Fruit fly (Drosophila melanogaster) whole organism, embryonic: ENCODE data around the gene CG18749.

Experiments used
- ATbp ChIP-seq: fragments of 200-800 bp; sonication (Bioruptor generic); optimal IDR thresholded peaks from 2 replicates; lab custom pipeline; 2017; ENCODE audit warnings: missing biosample characterization, mild to moderate bottlenecking, missing genetic modification characterization, missing genetic modification reagents
- CG10366 ChIP-seq: fragments of 200-800 bp; sonication (Bioruptor generic); IDR thresholded peaks from 2 replicates; pipeline ENCODE4 v1.3.6; 2022; ENCODE audit warnings: missing biosample characterization, missing genetic modification characterization
- CG12155 ChIP-seq: fragments of 200-800 bp; sonication (Bioruptor generic); optimal IDR thresholded peaks from 3 replicates; lab custom pipeline; 2016; ENCODE audit warnings: missing biosample characterization, missing genetic modification characterization
- CG13424 ChIP-seq: fragments of 200-800 bp; sonication (Bioruptor generic); optimal IDR thresholded peaks from 2 replicates; lab custom pipeline; 2019; ENCODE audit warnings: missing biosample characterization, mild to moderate bottlenecking, missing genetic modification characterization, moderate library complexity
- CG17328 ChIP-seq: fragments of 200-800 bp; sonication (Bioruptor generic); IDR thresholded peaks from 2 replicates; pipeline ENCODE4 v1.3.6; 2022; ENCODE audit warnings: missing biosample characterization, missing genetic modification characterization
- CG17385 ChIP-seq: fragments of 200-800 bp; sonication (Bioruptor generic); optimal IDR thresholded peaks from 3 replicates; lab custom pipeline; 2018; ENCODE audit warnings: missing biosample characterization, mild to moderate bottlenecking, missing genetic modification characterization
- CG17829 ChIP-seq: fragments of 200-800 bp; optimal IDR thresholded peaks from 2 replicates; lab custom pipeline; 2019; ENCODE audit warnings: missing biosample characterization, mild to moderate bottlenecking, missing genetic modification characterization, moderate library complexity
- CG1832 ChIP-seq: fragments of 200-800 bp; sonication (Bioruptor generic); optimal IDR thresholded peaks from 2 replicates; lab custom pipeline; 2017; ENCODE audit warnings: missing biosample characterization, mild to moderate bottlenecking, missing genetic modification characterization, inconsistent platforms
- CG18476 ChIP-seq: fragments of 200-800 bp; sonication (Bioruptor generic); optimal IDR thresholded peaks from 2 replicates; lab custom pipeline; 2016; ENCODE audit warnings: missing biosample characterization, mild to moderate bottlenecking, missing genetic modification characterization
- CG2116 ChIP-seq: fragments of 200-800 bp; sonication (Bioruptor generic); optimal IDR thresholded peaks from 3 replicates; lab custom pipeline; 2018; ENCODE audit warnings: missing biosample characterization, mild to moderate bottlenecking, missing genetic modification characterization
- CG2129 ChIP-seq: fragments of 200-800 bp; sonication (Bioruptor generic); IDR thresholded peaks from 2 replicates; pipeline ENCODE4 v1.3.6; 2022; ENCODE audit warnings: missing biosample characterization, missing genetic modification characterization; ENCODE audit not compliant: partially characterized antibody
- CG30020 ChIP-seq: fragments of 200-800 bp; optimal IDR thresholded peaks from 2 replicates; lab custom pipeline; 2019; ENCODE audit warnings: missing biosample characterization, mild to moderate bottlenecking, missing genetic modification characterization, moderate library complexity
- CG3163 ChIP-seq: fragments of 200-800 bp; sonication (Bioruptor generic); optimal IDR thresholded peaks from 3 replicates; lab custom pipeline; 2016; ENCODE audit warnings: missing biosample characterization, missing genetic modification characterization
- CG33557 ChIP-seq: fragments of 200-800 bp; sonication (Bioruptor generic); optimal IDR thresholded peaks from 2 replicates; lab custom pipeline; 2019; ENCODE audit warnings: missing biosample characterization, mild to moderate bottlenecking, missing genetic modification characterization, moderate library complexity
- CG42726 ChIP-seq: fragments of 200-800 bp; sonication (Bioruptor generic); IDR thresholded peaks from 2 replicates; pipeline ENCODE4 v1.3.6; 2022; ENCODE audit warnings: missing biosample characterization, missing genetic modification characterization; ENCODE audit not compliant: partially characterized antibody
- CG5245 ChIP-seq: fragments of 200-800 bp; sonication (Bioruptor generic); optimal IDR thresholded peaks from 3 replicates; lab custom pipeline; 2016; ENCODE audit warnings: missing biosample characterization, missing genetic modification characterization
- CG6813 ChIP-seq: fragments of 200-800 bp; sonication (Bioruptor generic); optimal IDR thresholded peaks from 2 replicates; lab custom pipeline; 2017; ENCODE audit warnings: missing biosample characterization, missing genetic modification characterization, mild to moderate bottlenecking, moderate library complexity, missing genetic modification reagents
- CG7786 ChIP-seq: fragments of 200-800 bp; sonication (Bioruptor generic); optimal IDR thresholded peaks from 2 replicates; lab custom pipeline; 2016; ENCODE audit warnings: missing biosample characterization, missing genetic modification characterization
- CG8281 ChIP-seq: fragments of 200-800 bp; sonication (Bioruptor generic); optimal IDR thresholded peaks from 2 replicates; lab custom pipeline; 2018; ENCODE audit warnings: missing biosample characterization, mild to moderate bottlenecking, missing genetic modification characterization, moderate library complexity
- CkIIα-i1 ChIP-seq: fragments of 200-800 bp; sonication (Bioruptor generic); IDR thresholded peaks from 2 replicates; pipeline ENCODE4 v1.3.6; 2022; ENCODE audit warnings: missing biosample characterization, missing genetic modification characterization
- HHEX ChIP-seq: fragments of 200-800 bp; sonication (Bioruptor generic); optimal IDR thresholded peaks from 3 replicates; lab custom pipeline; 2017; ENCODE audit warnings: missing biosample characterization, mild to moderate bottlenecking, missing genetic modification characterization, missing genetic modification reagents
- Hr3 ChIP-seq: fragments of 200-800 bp; sonication (Bioruptor generic); optimal IDR thresholded peaks from 3 replicates; lab custom pipeline; 2016; ENCODE audit warnings: missing biosample characterization, missing genetic modification characterization
- Hsf ChIP-seq: fragments of 200-800 bp; sonication (Bioruptor generic); optimal IDR thresholded peaks from 3 replicates; lab custom pipeline; 2016; ENCODE audit warnings: missing biosample characterization, missing genetic modification characterization
- Lim3 ChIP-seq: fragments of 200-800 bp; sonication (Bioruptor generic); IDR thresholded peaks from 2 replicates; pipeline ENCODE4 v1.3.6; 2022; ENCODE audit warnings: missing biosample characterization, missing genetic modification characterization
- Max ChIP-seq: fragments of 200-800 bp; sonication (Bioruptor generic); optimal IDR thresholded peaks from 2 replicates; lab custom pipeline; 2016; ENCODE audit warnings: missing biosample characterization, mild to moderate bottlenecking, missing genetic modification characterization
- NFAT ChIP-seq: fragments of 200-800 bp; sonication (Bioruptor generic); IDR thresholded peaks from 2 replicates; pipeline ENCODE4 v1.3.6; 2022; ENCODE audit warnings: missing biosample characterization, missing genetic modification characterization
- Oli ChIP-seq: fragments of 200-800 bp; sonication (Bioruptor generic); optimal IDR thresholded peaks from 2 replicates; lab custom pipeline; 2018; ENCODE audit warnings: missing biosample characterization, mild to moderate bottlenecking, missing genetic modification characterization, moderate library complexity
- PHDP ChIP-seq: fragments of 200-800 bp; sonication (Bioruptor generic); optimal IDR thresholded peaks from 3 replicates; lab custom pipeline; 2018; ENCODE audit warnings: missing biosample characterization, mild to moderate bottlenecking, missing genetic modification characterization, moderate library complexity
- Sry-β ChIP-seq: fragments of 200-800 bp; sonication (Bioruptor generic); optimal IDR thresholded peaks from 2 replicates; lab custom pipeline; 2018; ENCODE audit warnings: missing biosample characterization, mild to moderate bottlenecking, missing genetic modification characterization, moderate library complexity
- amos ChIP-seq: fragments of 200-800 bp; sonication (Bioruptor generic); IDR thresholded peaks from 2 replicates; pipeline ENCODE4 v1.3.6; 2022; ENCODE audit warnings: missing biosample characterization, missing genetic modification characterization; ENCODE audit not compliant: partially characterized antibody
- ase ChIP-seq: fragments of 200-800 bp; sonication (Bioruptor generic); IDR thresholded peaks from 3 replicates; pipeline ENCODE4 v1.3.6; 2022; ENCODE audit warnings: missing biosample characterization, missing genetic modification characterization
- az2 ChIP-seq: fragments of 200-800 bp; sonication (Bioruptor generic); optimal IDR thresholded peaks from 3 replicates; lab custom pipeline; 2016; ENCODE audit warnings: missing biosample characterization, missing genetic modification characterization
- br ChIP-seq: fragments of >200 bp; optimal IDR thresholded peaks from 2 replicates; lab custom pipeline; 2017
- bsh ChIP-seq, 2 experiments: fragments of 200-800 bp; sonication (Bioruptor generic); optimal IDR thresholded peaks; 2 replicates each; lab custom pipeline; 2017 to 2018; ENCODE audit warnings: mild to moderate bottlenecking in 2 of 2, missing biosample characterization in 2 of 2, missing genetic modification characterization in 2 of 2, moderate library complexity in 1 of 2
- cas ChIP-seq: fragments of 200-800 bp; sonication (Bioruptor generic); IDR thresholded peaks from 2 replicates; pipeline ENCODE4 v1.3.6; 2022; ENCODE audit warnings: missing biosample characterization, missing genetic modification characterization
- chm ChIP-seq: fragments of 200-800 bp; sonication (Bioruptor generic); IDR thresholded peaks from 2 replicates; pipeline ENCODE4 v1.3.6; 2022; ENCODE audit warnings: missing biosample characterization, missing genetic modification characterization
- crc ChIP-seq: fragments of 200-800 bp; sonication (Bioruptor generic); optimal IDR thresholded peaks from 2 replicates; lab custom pipeline; 2016; ENCODE audit warnings: missing biosample characterization, missing genetic modification characterization
- da ChIP-seq: fragments of 200-800 bp; sonication (Bioruptor generic); optimal IDR thresholded peaks from 2 replicates; lab custom pipeline; 2016; ENCODE audit warnings: missing biosample characterization, missing genetic modification characterization
- dan ChIP-seq: fragments of 200-800 bp; sonication (Bioruptor generic); IDR thresholded peaks from 2 replicates; pipeline ENCODE4 v1.3.6; 2022; ENCODE audit warnings: missing biosample characterization, missing genetic modification characterization
- dmrt11E ChIP-seq: fragments of 200-800 bp; sonication (Bioruptor generic); optimal IDR thresholded peaks from 3 replicates; lab custom pipeline; 2018; ENCODE audit warnings: missing biosample characterization, mild to moderate bottlenecking, missing genetic modification characterization, moderate library complexity
- dpn ChIP-seq, 2 experiments: fragments of 200-800 bp; sonication (Bioruptor generic); optimal IDR thresholded peaks; 3 replicates each; lab custom pipeline; 2016; ENCODE audit warnings: missing biosample characterization in 2 of 2, missing genetic modification characterization in 2 of 2
- eve ChIP-seq, 2 experiments: fragments of >200 bp; optimal IDR thresholded peaks; 2 replicates each; lab custom pipeline; 2017; ENCODE audit warnings: missing biosample characterization in 2 of 2, missing genetic modification characterization in 2 of 2
- fu2 ChIP-seq: fragments of 200-800 bp; sonication (Bioruptor generic); optimal IDR thresholded peaks from 2 replicates; lab custom pipeline; 2016; ENCODE audit warnings: missing biosample characterization, missing genetic modification characterization
- gcm2 ChIP-seq: fragments of 200-800 bp; sonication (Bioruptor generic); optimal IDR thresholded peaks from 2 replicates; lab custom pipeline; 2016; ENCODE audit warnings: missing biosample characterization, missing genetic modification characterization
- hbn ChIP-seq: fragments of 200-800 bp; sonication (Bioruptor generic); IDR thresholded peaks from 2 replicates; pipeline ENCODE4 v1.3.6; 2022; ENCODE audit warnings: missing biosample characterization, missing genetic modification characterization; ENCODE audit not compliant: partially characterized antibody
- lilli ChIP-seq: fragments of 200-800 bp; sonication (Bioruptor generic); optimal IDR thresholded peaks from 3 replicates; lab custom pipeline; 2016; ENCODE audit warnings: missing biosample characterization, missing genetic modification characterization
- p53 ChIP-seq: fragments of 200-800 bp; sonication (Bioruptor generic); optimal IDR thresholded peaks from 2 replicates; lab custom pipeline; 2016; ENCODE audit warnings: missing biosample characterization, missing genetic modification characterization
- pb ChIP-seq: fragments of 200-800 bp; sonication (Bioruptor generic); optimal IDR thresholded peaks from 3 replicates; lab custom pipeline; 2016; ENCODE audit warnings: missing biosample characterization, missing genetic modification characterization
- pros ChIP-seq: fragments of 200-800 bp; sonication (Bioruptor generic); optimal IDR thresholded peaks from 3 replicates; lab custom pipeline; 2019; ENCODE audit warnings: missing biosample characterization, mild to moderate bottlenecking, missing genetic modification characterization, moderate library complexity
- seq ChIP-seq: fragments of 200-800 bp; sonication (Bioruptor generic); IDR thresholded peaks from 2 replicates; pipeline ENCODE4 v1.3.6; 2022; ENCODE audit warnings: missing biosample characterization, missing genetic modification characterization
- sug ChIP-seq: fragments of 200-800 bp; optimal IDR thresholded peaks from 2 replicates; lab custom pipeline; 2019; ENCODE audit warnings: missing biosample characterization, mild to moderate bottlenecking, missing genetic modification characterization, moderate library complexity
- zfh1 ChIP-seq: fragments of 200-800 bp; sonication (Bioruptor generic); IDR thresholded peaks from 3 replicates; pipeline ENCODE4 v1.3.6; 2022; ENCODE audit warnings: missing biosample characterization, missing genetic modification characterization

Gene CG18749

DNA sequence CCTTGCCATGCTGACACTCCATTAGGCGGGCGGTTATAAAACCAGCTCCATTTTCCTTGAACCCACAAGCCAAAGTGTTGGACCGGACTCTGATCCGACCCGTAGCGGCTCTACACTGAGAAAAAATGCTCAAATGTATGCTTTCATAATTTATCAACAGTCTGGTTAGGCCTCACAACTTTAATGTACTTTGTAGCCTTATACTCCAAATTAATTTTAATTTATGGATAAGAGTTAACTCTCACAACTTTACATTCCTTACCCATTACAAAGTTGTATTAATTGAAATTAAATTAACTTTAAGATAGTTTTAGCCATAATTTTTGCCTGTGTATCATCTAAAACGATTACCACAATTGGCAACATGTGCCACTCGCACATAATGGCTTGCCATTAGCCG, 12.2 kb downstream of the CG18749 start (continued):
- TF ChIP-seq dmrt11E (no peak), CG17328 (GFP tag; lab: Robert Waterston, UW) (no peak), bsh (GFP tag; optimal IDR thresholded peaks at IDR 0.05; lab: Kevin White, UChicago) (peak in 1 of 2 experiments; percentile 9), crc (GFP tag; lab: Kevin White, UChicago) (no peak), az2 (GFP tag; lab: Kevin White, UChicago) (no peak), gcm2 (GFP tag; lab: Kevin White, UChicago) (no peak), CG8281 (tag; lab: Kevin White, UChicago) (no peak), CG42726 (GFP tag; lab: Robert Waterston, UW) (no peak), HHEX (GFP tag; lab: Kevin White, UChicago) (peak; percentile 36), lilli (peak; percentile 25), CkIIα-i1 (GFP tag; lab: Robert Waterston, UW) (no peak), zfh1 (no peak), da (GFP tag; lab: Kevin White, UChicago) (no peak), dan (GFP tag; lab: Robert Waterston, UW) (no peak), CG13424 (peak; percentile 26), ase (GFP tag; lab: Robert Waterston, UW) (0 out of 3 replicates have a peak, but pooled peaks have one; percentile 11), hbn (GFP tag; lab: Robert Waterston, UW) (no peak), Max (GFP tag; lab: Kevin White, UChicago) (no peak), Oli (tag; lab: Kevin White, UChicago) (peak; percentile 7), br (lab: Kevin White, UChicago) (no peak), pros (GFP tag; lab: Kevin White, UChicago) (no peak), CG12155 (GFP tag; lab: Kevin White, UChicago) (no peak), pb (GFP tag; lab: Kevin White, UChicago) (no peak), p53 (GFP tag; lab: Kevin White, UChicago) (no peak), Sry-β (GFP tag; lab: Kevin White, UChicago) (no peak), chm (GFP tag; lab: Robert Waterston, UW) (no peak), CG6813 (GFP tag; lab: Kevin White, UChicago) (peak; percentile 10), Lim3 (no peak), CG2116 (GFP tag; lab: Kevin White, UChicago) (no peak), CG33557 (no peak), Hsf (GFP tag; lab: Kevin White, UChicago) (no peak), CG17829 (tag; lab: Kevin White, UChicago) (no peak), cas (GFP tag; lab: Robert Waterston, UW) (no peak), eve (GFP tag; optimal IDR thresholded peaks at IDR 0.05; lab: Kevin White, UChicago) (no peak), CG3163 (GFP tag; lab: Kevin White, UChicago) (no peak), CG7786 (no peak), CG1832 (GFP tag; lab: Kevin White, UChicago) (no peak), CG18476 (GFP tag; lab: Kevin White, UChicago) (no peak), CG2129 (GFP tag; lab: Robert Waterston, UW) (no peak), sug (tag; lab: Kevin White, UChicago) (no peak), ATbp (GFP tag; lab: Kevin White, UChicago) (no peak), PHDP (tag; lab: Kevin White, UChicago) (peak; percentile 42), amos (no peak), CG5245 (no peak), CG30020 (tag; lab: Kevin White, UChicago) (no peak), fu2 (GFP tag; lab: Kevin White, UChicago) (no peak), CG17385 (GFP tag; lab: Kevin White, UChicago) (peak; percentile 25), NFAT (GFP tag; lab: Robert Waterston, UW) (no peak), dpn (GFP tag; optimal IDR thresholded peaks at IDR 0.05; lab: Kevin White, UChicago) (no peak), CG10366 (GFP tag; lab: Robert Waterston, UW) (no peak), Hr3 (no peak), seq (GFP tag; lab: Robert Waterston, UW) (no peak)
